Fruit fly (Drosophila melanogaster): ENCODE measurements around the gene mIF2.
A peak's percentile ranks its signal among the peaks of the same experiment; 100 is the strongest.

The mIF2 gene

dm6 chr3R:28547129-28547753 is 2.6 kb upstream of the mIF2 start (continued):
- no peak for TF ChIP-seq CG6683 (GFP tag; optimal IDR thresholded peaks at IDR 0.05)
- TF ChIP-seq CG43689 (GFP tag; IDR thresholded peaks at IDR 0.05) = no peak
- TF ChIP-seq jing (GFP tag; optimal IDR thresholded peaks at IDR 0.05) = no peak
- TF ChIP-seq CG2202 (tag; optimal IDR thresholded peaks at IDR 0.05) = no peak
- no peak for TF ChIP-seq tup (GFP tag; optimal IDR thresholded peaks at IDR 0.05)
- peak in 1 of 2 experiments; percentile 38 for TF ChIP-seq tll (GFP tag; optimal IDR thresholded peaks at IDR 0.05)
- no peak for TF ChIP-seq CG13123 (GFP tag; optimal IDR thresholded peaks at IDR 0.05)
- TF ChIP-seq tna (GFP tag; IDR thresholded peaks at IDR 0.05; ENCODE audit: partially characterized antibody) = no peak
- TF ChIP-seq insv (GFP tag; optimal IDR thresholded peaks at IDR 0.05) = no peak
- TF ChIP-seq cg (GFP tag; optimal IDR thresholded peaks at IDR 0.05) = peak; percentile 99
- no peak for TF ChIP-seq CG11696 (GFP tag; IDR thresholded peaks at IDR 0.05)
- TF ChIP-seq CG32772 (GFP tag; IDR thresholded peaks at IDR 0.05) = no peak
- peak; percentile 53 for TF ChIP-seq Rfx (GFP tag; IDR thresholded peaks at IDR 0.05)
- TF ChIP-seq sd (tag; optimal IDR thresholded peaks at IDR 0.05) = peak; percentile 38
- no peak for TF ChIP-seq gt (GFP tag; IDR thresholded peaks at IDR 0.05)
- no peak for TF ChIP-seq Hr78 (GFP tag; optimal IDR thresholded peaks at IDR 0.05)
- peak; percentile 34 for TF ChIP-seq CG13624 (GFP tag; optimal IDR thresholded peaks at IDR 0.05)
- TF ChIP-seq zfh1 (GFP tag; IDR thresholded peaks at IDR 0.05) = 0 out of 3 replicates have a peak, but pooled peaks have one; percentile 27
- TF ChIP-seq CG6813 (GFP tag; optimal IDR thresholded peaks at IDR 0.05) = no peak
- TF ChIP-seq oc (tag; optimal IDR thresholded peaks at IDR 0.05) = peak; percentile 83
- no peak for TF ChIP-seq CG32532 (GFP tag; IDR thresholded peaks at IDR 0.05)
- 0 out of 2 replicates have a peak, but pooled peaks have one; percentile 21 for TF ChIP-seq ttk (GFP tag; IDR thresholded peaks at IDR 0.05)
- peak; percentile 59 for TF ChIP-seq pros (GFP tag; optimal IDR thresholded peaks at IDR 0.05)
- TF ChIP-seq CG16863 (GFP tag; optimal IDR thresholded peaks at IDR 0.05) = no peak
- no peak for TF ChIP-seq kay (GFP tag; optimal IDR thresholded peaks at IDR 0.05)
- TF ChIP-seq Med (GFP tag) = peak; percentile 80
- no peak for TF ChIP-seq pan (optimal IDR thresholded peaks at IDR 0.05)
- TF ChIP-seq pan (GFP tag; optimal IDR thresholded peaks at IDR 0.05 in 1 of 2, IDR thresholded peaks at IDR 0.05 in 1 of 2) = peak in 1 of 2 experiments; percentile 28
- TF ChIP-seq sens (GFP tag) = peak; percentile 62
- TF ChIP-seq Nf-YC (tag; optimal IDR thresholded peaks at IDR 0.05) = peak; percentile 96
- TF ChIP-seq D (optimal IDR thresholded peaks at IDR 0.05) = peak; percentile 88
- no peak for TF ChIP-seq D (GFP tag; optimal IDR thresholded peaks at IDR 0.05)
- no peak for TF ChIP-seq org-1 (GFP tag; optimal IDR thresholded peaks at IDR 0.05)
- TF ChIP-seq CG3847 (GFP tag; IDR thresholded peaks at IDR 0.05) = no peak
- TF ChIP-seq CG2120 (GFP tag; optimal IDR thresholded peaks at IDR 0.05) = peak; percentile 16
- no peak for TF ChIP-seq Ravus (GFP tag; IDR thresholded peaks at IDR 0.05)
- no peak for TF ChIP-seq Fer3 (tag; optimal IDR thresholded peaks at IDR 0.05)
- TF ChIP-seq amos (GFP tag; IDR thresholded peaks at IDR 0.05; ENCODE audit: partially characterized antibody) = peak; percentile 13; the same call in 1 of the 2 replicates
- no peak for TF ChIP-seq Hand (GFP tag; optimal IDR thresholded peaks at IDR 0.05)
- no peak for TF ChIP-seq HLH3B (GFP tag; IDR thresholded peaks at IDR 0.05)
- TF ChIP-seq Adf1 (GFP tag; IDR thresholded peaks at IDR 0.05) = peak; percentile 64
- TF ChIP-seq CG13296 (GFP tag; optimal IDR thresholded peaks at IDR 0.05) = no peak
- peak; percentile 61 for TF ChIP-seq kni (GFP tag; optimal IDR thresholded peaks at IDR 0.05)
- peak; percentile 66; the same call in 2 of the 4 replicates for TF ChIP-seq chinmo (GFP tag; IDR thresholded peaks at IDR 0.05; ENCODE audit: partially characterized antibody)
- no peak for TF ChIP-seq ssp (GFP tag; IDR thresholded peaks at IDR 0.05)
- TF ChIP-seq Pdp1 (GFP tag; optimal IDR thresholded peaks at IDR 0.05) = peak in 1 of 2 experiments; percentile 3
- 0 out of 2 replicates have a peak, but pooled peaks have one; percentile 21 for TF ChIP-seq sob (GFP tag; IDR thresholded peaks at IDR 0.05)
- TF ChIP-seq CG7745 (tag; optimal IDR thresholded peaks at IDR 0.05) = no peak
- 0 out of 2 replicates have a peak, but pooled peaks have one; percentile 19 for TF ChIP-seq CG17328 (GFP tag; IDR thresholded peaks at IDR 0.05)

All from whole organism, embryonic.